Fruit fly (Drosophila melanogaster) whole organism, prepupa: Measurements from ENCODE around the gene Pgant5.

Source experiments
- Blimp-1 ChIP-seq: fragments of 200-800 bp; sonication (Bioruptor generic); optimal IDR thresholded peaks from 3 replicates; lab custom pipeline; 2017; ENCODE audit warnings: missing biosample characterization, missing genetic modification characterization, mild to moderate bottlenecking, moderate library complexity, missing genetic modification reagents
- CG10631 ChIP-seq: fragments of 200-800 bp; sonication (Bioruptor generic); optimal IDR thresholded peaks from 2 replicates; lab custom pipeline; 2016; ENCODE audit warnings: missing biosample characterization, missing genetic modification characterization
- CG10669 ChIP-seq: fragments of 200-800 bp; sonication (Bioruptor generic); optimal IDR thresholded peaks from 3 replicates; lab custom pipeline; 2018; ENCODE audit warnings: missing biosample characterization, mild to moderate bottlenecking, missing genetic modification characterization, moderate library complexity
- CG11294 ChIP-seq: fragments of 200-800 bp; sonication (Bioruptor generic); IDR thresholded peaks from 2 replicates; pipeline ENCODE4 v1.3.6; 2022; ENCODE audit warnings: missing biosample characterization, missing genetic modification characterization
- CG15336 ChIP-seq: fragments of 200-800 bp; sonication (Bioruptor generic); IDR thresholded peaks from 2 replicates; pipeline ENCODE4 v1.3.6; 2022; ENCODE audit warnings: missing biosample characterization, missing genetic modification characterization
- CG1621 ChIP-seq: fragments of 200-800 bp; sonication (Bioruptor generic); optimal IDR thresholded peaks from 3 replicates; lab custom pipeline; 2018; ENCODE audit warnings: missing biosample characterization, mild to moderate bottlenecking, missing genetic modification characterization
- CG16779 ChIP-seq: fragments of 200-800 bp; sonication (Bioruptor generic); optimal IDR thresholded peaks from 3 replicates; lab custom pipeline; 2017; ENCODE audit warnings: missing biosample characterization, mild to moderate bottlenecking, missing genetic modification characterization
- CG32006 ChIP-seq: fragments of 200-800 bp; sonication (Bioruptor generic); optimal IDR thresholded peaks from 3 replicates; lab custom pipeline; 2017; ENCODE audit warnings: missing biosample characterization, mild to moderate bottlenecking, missing genetic modification characterization
- CG3919 ChIP-seq: fragments of 200-800 bp; sonication (Bioruptor generic); optimal IDR thresholded peaks from 3 replicates; lab custom pipeline; 2016; ENCODE audit warnings: missing biosample characterization, missing genetic modification characterization
- CG4318 ChIP-seq: fragments of 200-800 bp; sonication (Bioruptor generic); optimal IDR thresholded peaks from 3 replicates; lab custom pipeline; 2017; ENCODE audit warnings: missing biosample characterization, mild to moderate bottlenecking, missing genetic modification characterization
- CG6163 ChIP-seq: fragments of 200-800 bp; sonication (Bioruptor generic); IDR thresholded peaks from 3 replicates; pipeline ENCODE4 v1.3.6; 2022; ENCODE audit warnings: missing biosample characterization, missing genetic modification characterization
- CG6276 ChIP-seq: fragments of 200-800 bp; sonication (Bioruptor generic); optimal IDR thresholded peaks from 2 replicates; lab custom pipeline; 2017; ENCODE audit warnings: missing biosample characterization, mild to moderate bottlenecking, missing genetic modification characterization
- CG6854 ChIP-seq: fragments of 200-800 bp; sonication (Bioruptor generic); optimal IDR thresholded peaks from 2 replicates; lab custom pipeline; 2017; ENCODE audit warnings: missing biosample characterization, mild to moderate bottlenecking, missing genetic modification characterization
- CG8119 ChIP-seq: fragments of 200-800 bp; sonication (Bioruptor generic); IDR thresholded peaks from 3 replicates; pipeline ENCODE4 v1.3.6; 2022; ENCODE audit warnings: missing biosample characterization, missing genetic modification characterization
- CG8632 ChIP-seq: fragments of 200-800 bp; sonication (Bioruptor generic); optimal IDR thresholded peaks from 3 replicates; lab custom pipeline; 2016; ENCODE audit warnings: missing biosample characterization, missing genetic modification characterization
- CG9139 ChIP-seq: fragments of 200-800 bp; sonication (Bioruptor generic); optimal IDR thresholded peaks from 3 replicates; lab custom pipeline; 2017; ENCODE audit warnings: missing biosample characterization, mild to moderate bottlenecking, missing genetic modification characterization
- Eip75B ChIP-seq: fragments of 200-800 bp; sonication (Bioruptor generic); optimal IDR thresholded peaks from 3 replicates; lab custom pipeline; 2016; ENCODE audit warnings: missing biosample characterization, missing genetic modification characterization
- Eip78C ChIP-seq: fragments of 200-800 bp; sonication (Bioruptor generic); peaks from one replicate; lab custom pipeline; 2016; ENCODE audit warnings: missing biosample characterization, missing genetic modification characterization
- Eip93F ChIP-seq: fragments of 200-800 bp; sonication (Bioruptor generic); optimal IDR thresholded peaks from 2 replicates; lab custom pipeline; 2016; ENCODE audit warnings: missing biosample characterization, mild to moderate bottlenecking, missing genetic modification characterization
- Ets96B ChIP-seq: fragments of 200-800 bp; optimal IDR thresholded peaks from 2 replicates; lab custom pipeline; 2019; ENCODE audit warnings: missing biosample characterization, mild to moderate bottlenecking, missing genetic modification characterization, moderate library complexity
- Gug ChIP-seq: fragments of 200-800 bp; sonication (Bioruptor generic); IDR thresholded peaks from 2 replicates; pipeline ENCODE4 v1.3.6; 2022; ENCODE audit warnings: missing biosample characterization, missing genetic modification characterization
- Hr38 ChIP-seq: sonication (Bioruptor generic); optimal IDR thresholded peaks from 2 replicates; lab custom pipeline; 2016; ENCODE audit warnings: missing biosample characterization, missing genetic modification characterization
- Hr39 ChIP-seq: fragments of 200-800 bp; sonication (Bioruptor generic); optimal IDR thresholded peaks from 2 replicates; lab custom pipeline; 2016; ENCODE audit warnings: missing biosample characterization, missing genetic modification characterization
- Lpt ChIP-seq: fragments of 200-800 bp; sonication (Bioruptor generic); optimal IDR thresholded peaks from 3 replicates; lab custom pipeline; 2016; ENCODE audit warnings: missing biosample characterization, missing genetic modification characterization
- Met ChIP-seq: fragments of 200-800 bp; sonication (Bioruptor generic); optimal IDR thresholded peaks from 3 replicates; lab custom pipeline; 2016; ENCODE audit warnings: missing biosample characterization, missing genetic modification characterization
- OdsH ChIP-seq: fragments of 200-800 bp; sonication (Bioruptor generic); optimal IDR thresholded peaks from 3 replicates; lab custom pipeline; 2016; ENCODE audit warnings: missing biosample characterization, missing genetic modification characterization
- Sox102F ChIP-seq: fragments of 200-800 bp; sonication (Bioruptor generic); optimal IDR thresholded peaks from 2 replicates; lab custom pipeline; 2016; ENCODE audit warnings: missing biosample characterization, mild to moderate bottlenecking, missing genetic modification characterization
- Sox14 ChIP-seq: fragments of 200-800 bp; sonication (Bioruptor generic); optimal IDR thresholded peaks from 3 replicates; lab custom pipeline; 2016; ENCODE audit warnings: missing biosample characterization, missing genetic modification characterization
- Sox15 ChIP-seq: fragments of 200-800 bp; sonication (Bioruptor generic); optimal IDR thresholded peaks from 3 replicates; lab custom pipeline; 2016; ENCODE audit warnings: missing biosample characterization, missing genetic modification characterization
- achi ChIP-seq: fragments of 200-800 bp; sonication (Bioruptor generic); optimal IDR thresholded peaks from 3 replicates; lab custom pipeline; 2016; ENCODE audit warnings: missing biosample characterization, missing genetic modification characterization
- cyc ChIP-seq: fragments of 200-800 bp; sonication (Bioruptor generic); optimal IDR thresholded peaks from 3 replicates; lab custom pipeline; 2016; ENCODE audit warnings: missing biosample characterization, missing genetic modification characterization
- dac ChIP-seq: fragments of 200-800 bp; sonication (Bioruptor generic); optimal IDR thresholded peaks from 2 replicates; lab custom pipeline; 2017; ENCODE audit warnings: missing biosample characterization, mild to moderate bottlenecking, missing genetic modification characterization
- dsx ChIP-seq: fragments of 200-800 bp; optimal IDR thresholded peaks from 3 replicates; lab custom pipeline; 2019; ENCODE audit warnings: missing biosample characterization, mild to moderate bottlenecking, missing genetic modification characterization, moderate library complexity; ENCODE audit not compliant: poor library complexity, severe bottlenecking
- eg ChIP-seq: fragments of 200-800 bp; sonication (Bioruptor generic); IDR thresholded peaks from 3 replicates; pipeline ENCODE4 v1.3.6; 2022; ENCODE audit warnings: missing biosample characterization, missing genetic modification characterization
- esn ChIP-seq: fragments of 200-800 bp; sonication (Bioruptor generic); optimal IDR thresholded peaks from 2 replicates; lab custom pipeline; 2016; ENCODE audit warnings: missing biosample characterization, mild to moderate bottlenecking, missing genetic modification characterization, moderate library complexity
- fd59A ChIP-seq: fragments of 200-800 bp; sonication (Bioruptor generic); optimal IDR thresholded peaks from 2 replicates; lab custom pipeline; 2017; ENCODE audit warnings: missing biosample characterization, mild to moderate bottlenecking, missing genetic modification characterization, missing genetic modification reagents
- fd85E ChIP-seq: fragments of 200-800 bp; sonication (Bioruptor generic); optimal IDR thresholded peaks from 3 replicates; lab custom pipeline; 2016; ENCODE audit warnings: missing biosample characterization, missing genetic modification characterization
- fkh ChIP-seq: fragments of 200-800 bp; sonication (Bioruptor generic); optimal IDR thresholded peaks from 3 replicates; lab custom pipeline; 2017; ENCODE audit warnings: missing biosample characterization, mild to moderate bottlenecking, missing genetic modification characterization, moderate library complexity
- spab ChIP-seq: fragments of 200-800 bp; sonication (Bioruptor generic); optimal IDR thresholded peaks from 2 replicates; lab custom pipeline; 2017; ENCODE audit warnings: missing biosample characterization, mild to moderate bottlenecking, missing genetic modification characterization, missing genetic modification reagents
- ss ChIP-seq, 2 experiments: fragments of 200-800 bp; sonication (Bioruptor generic); optimal IDR thresholded peaks; 2 replicates in 1 of 2; 3 replicates in 1 of 2; lab custom pipeline; 2017 to 2018; ENCODE audit warnings: mild to moderate bottlenecking in 2 of 2, missing biosample characterization in 2 of 2, missing genetic modification characterization in 2 of 2, moderate library complexity in 1 of 2
- vri ChIP-seq: fragments of 200-800 bp; sonication (Bioruptor generic); optimal IDR thresholded peaks from 3 replicates; lab custom pipeline; 2016; ENCODE audit warnings: missing biosample characterization, mild to moderate bottlenecking, missing genetic modification characterization

The Pgant5 gene

dm6 chr2L:5111261-5111922 is 18.0 kb upstream of the Pgant5 start:
- no peak for TF ChIP-seq OdsH (GFP tag; lab: Kevin White, UChicago)
- no peak for TF ChIP-seq CG8119
- no peak for TF ChIP-seq CG10631 (GFP tag; lab: Kevin White, UChicago)
- TF ChIP-seq CG4318 (GFP tag; lab: Kevin White, UChicago): no peak
- no peak for TF ChIP-seq CG15336 (GFP tag; lab: Robert Waterston, UW)
- no peak for TF ChIP-seq CG8632 (GFP tag; lab: Kevin White, UChicago)
- TF ChIP-seq Sox15 (GFP tag; lab: Kevin White, UChicago): no peak
- no peak for TF ChIP-seq Blimp-1 (GFP tag; lab: Kevin White, UChicago)
- no peak for TF ChIP-seq CG11294 (GFP tag; lab: Robert Waterston, UW)
- no peak for TF ChIP-seq CG1621
- TF ChIP-seq CG3919: no peak
- no peak for TF ChIP-seq CG6854 (GFP tag; lab: Kevin White, UChicago)
- no peak for TF ChIP-seq CG9139 (GFP tag; lab: Kevin White, UChicago)
- no peak for TF ChIP-seq CG6163 (GFP tag; lab: Robert Waterston, UW)
- TF ChIP-seq fkh (GFP tag; lab: Kevin White, UChicago): no peak
- no peak for TF ChIP-seq Eip93F (GFP tag; lab: Kevin White, UChicago)
- TF ChIP-seq Hr38 (GFP tag; lab: Kevin White, UChicago): no peak
- no peak for TF ChIP-seq Ets96B (tag; lab: Kevin White, UChicago)
- TF ChIP-seq ss (GFP tag; optimal IDR thresholded peaks at IDR 0.05; lab: Kevin White, UChicago): no peak
- TF ChIP-seq, all 60 proteins: peak for 0

DNA sequence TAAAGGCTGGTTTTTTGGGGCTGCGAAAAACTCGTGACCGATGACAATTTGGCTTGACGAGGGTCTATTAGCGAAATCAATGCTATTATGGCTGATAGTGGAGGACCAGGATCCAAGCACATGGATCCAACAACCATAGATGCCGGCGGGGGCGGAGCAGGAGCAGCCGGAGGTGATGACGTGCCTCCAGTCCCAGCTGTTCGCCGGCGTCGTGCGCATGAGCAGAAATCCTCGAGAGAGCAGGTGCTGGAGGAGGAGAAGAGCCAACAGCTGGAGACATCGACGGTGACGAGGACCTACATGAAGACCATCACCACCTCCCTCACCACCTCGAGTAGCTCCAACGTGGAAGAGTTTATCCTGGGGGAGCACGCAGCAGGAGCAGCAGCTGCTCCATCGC is 15.7 kb upstream of the Pgant5 start:
- TF ChIP-seq fd85E (GFP tag; lab: Kevin White, UChicago): no peak
- TF ChIP-seq Eip75B (GFP tag; lab: Kevin White, UChicago): no peak
- TF ChIP-seq CG3919: no peak
- TF ChIP-seq esn (GFP tag; lab: Kevin White, UChicago): no peak
- no peak for TF ChIP-seq dsx (GFP tag; lab: Kevin White, UChicago)

DNA sequence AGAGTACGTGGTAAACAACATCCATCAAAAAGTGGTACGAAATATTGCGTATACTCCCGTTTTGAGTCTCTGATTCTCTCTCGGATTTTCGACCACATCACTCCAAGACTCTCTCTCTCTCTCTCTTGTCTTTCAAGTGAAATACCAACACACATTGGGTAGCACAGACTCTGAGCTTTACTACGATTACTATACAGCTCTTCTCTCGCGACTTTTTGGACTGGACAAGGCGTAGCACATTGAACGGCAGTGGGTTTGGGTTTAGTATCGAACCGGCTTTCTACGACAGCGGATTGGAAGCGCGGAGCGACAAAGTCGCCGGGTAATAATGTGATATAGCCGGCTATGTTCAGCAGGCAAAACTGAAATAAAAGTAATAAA is 14.9 kb upstream of the Pgant5 start:
- peak; percentile 5 for TF ChIP-seq vri
- TF ChIP-seq achi (GFP tag; lab: Kevin White, UChicago): no peak
- peak in 1 of 2 experiments; percentile 1 for TF ChIP-seq ss (GFP tag; optimal IDR thresholded peaks at IDR 0.05; lab: Kevin White, UChicago)

dm6 chr2L:5107626-5108272 is 14.4 kb upstream of the Pgant5 start:
- TF ChIP-seq CG11294 (GFP tag; lab: Robert Waterston, UW) (peak; percentile 90), vri (peak; percentile 96), dsx (GFP tag; lab: Kevin White, UChicago) (peak; percentile 74), Sox102F (GFP tag; lab: Kevin White, UChicago) (peak; percentile 98), Lpt (GFP tag; lab: Kevin White, UChicago) (peak; percentile 93), dac (GFP tag; lab: Kevin White, UChicago) (peak; percentile 94), Sox14 (GFP tag; lab: Kevin White, UChicago) (peak; percentile 98), Blimp-1 (GFP tag; lab: Kevin White, UChicago) (peak; percentile 77), Met (peak; percentile 98), CG6854 (GFP tag; lab: Kevin White, UChicago) (peak; percentile 89), Gug (GFP tag; lab: Robert Waterston, UW) (peak; percentile 91), cyc (GFP tag; lab: Kevin White, UChicago) (peak; percentile 98), spab (GFP tag; lab: Kevin White, UChicago) (peak; percentile 76), achi (GFP tag; lab: Kevin White, UChicago) (peak; percentile 95), eg (GFP tag; lab: Robert Waterston, UW) (peak; percentile 92), Eip78C (GFP tag; lab: Kevin White, UChicago) (peak; percentile 98), CG10669 (peak; percentile 86), fd85E (GFP tag; lab: Kevin White, UChicago) (peak; percentile 80), fkh (GFP tag; lab: Kevin White, UChicago) (peak; percentile 80), Hr39 (GFP tag; lab: Kevin White, UChicago) (peak; percentile 99), CG3919 (peak; percentile 96), CG32006 (GFP tag; lab: Kevin White, UChicago) (peak; percentile 97), fd59A (peak; percentile 87), CG6276 (GFP tag; lab: Kevin White, UChicago) (peak; percentile 88), OdsH (GFP tag; lab: Kevin White, UChicago) (peak; percentile 98), CG10631 (GFP tag; lab: Kevin White, UChicago) (peak; percentile 97), ss (GFP tag; optimal IDR thresholded peaks at IDR 0.05; lab: Kevin White, UChicago) (peak; percentile 57 to 77), CG16779 (peak; percentile 81), CG6163 (GFP tag; lab: Robert Waterston, UW) (peak; percentile 95), Ets96B (tag; lab: Kevin White, UChicago) (peak; percentile 87), CG1621 (peak; percentile 86)
